Worm (Caenorhabditis elegans) whole organism, young adult: ENCODE data around the gene ZK899.3.

Experiments
- B0019.2 ChIP-seq: fragments of 200-800 bp; sonication (Bioruptor generic); conservative IDR thresholded peaks from 2 replicates; pipeline ENCODE4 v1.3.6; 2022; ENCODE audit warnings: missing genetic modification reagents, missing genetic modification characterization, missing compliant biosample characterization
- B0336.3 ChIP-seq: fragments of 200-800 bp; sonication (Bioruptor generic); IDR thresholded peaks from 2 replicates; pipeline ENCODE4 v1.3.6; 2022; ENCODE audit warnings: missing genetic modification characterization, missing compliant biosample characterization
- D2030.7 ChIP-seq: fragments of 200-800 bp; sonication (Bioruptor generic); IDR thresholded peaks from 2 replicates; pipeline ENCODE4 v1.3.6; 2022; ENCODE audit warnings: missing genetic modification reagents, missing genetic modification characterization, missing compliant biosample characterization
- F22D6.2 ChIP-seq: sonication (generic microtip); optimal IDR thresholded peaks from 2 replicates; lab custom pipeline; 2016; ENCODE audit warnings: mild to moderate bottlenecking, missing genetic modification characterization, missing compliant biosample characterization
- F55B11.4 ChIP-seq: sonication (generic microtip); optimal IDR thresholded peaks from 2 replicates; lab custom pipeline; 2016; ENCODE audit warnings: missing compliant biosample characterization, missing genetic modification characterization, borderline replicate concordance; ENCODE audit not compliant: insufficient read depth
- K11D2.4 ChIP-seq: fragments of 200-800 bp; sonication (Bioruptor generic); IDR thresholded peaks from 2 replicates; pipeline ENCODE4 v1.3.6; 2022; ENCODE audit warnings: missing genetic modification reagents, missing genetic modification characterization, missing compliant biosample characterization
- T26A5.8 ChIP-seq: sonication (generic microtip); optimal IDR thresholded peaks from 2 replicates; lab custom pipeline; 2016; ENCODE audit warnings: missing genetic modification characterization, missing compliant biosample characterization
- Y53G8AR.9 ChIP-seq: fragments of 200-800 bp; sonication (Bioruptor generic); conservative IDR thresholded peaks from 2 replicates; pipeline ENCODE4 v1.3.6; 2022; ENCODE audit warnings: missing genetic modification reagents, missing genetic modification characterization, missing compliant biosample characterization
- Y56A3A.18 ChIP-seq: fragments of 200-800 bp; sonication (Bioruptor generic); IDR thresholded peaks from 2 replicates; pipeline ENCODE4 v1.3.6; 2022; ENCODE audit warnings: missing genetic modification reagents, missing genetic modification characterization, missing compliant biosample characterization
- Y67H2A.10 ChIP-seq: fragments of 200-800 bp; sonication (Bioruptor generic); conservative IDR thresholded peaks from 2 replicates; pipeline ENCODE4 v1.3.6; 2022; ENCODE audit warnings: missing genetic modification reagents, missing genetic modification characterization, missing compliant biosample characterization
- aptf-2 ChIP-seq: fragments of 200-800 bp; sonication (Bioruptor generic); conservative IDR thresholded peaks from 2 replicates; pipeline ENCODE4 v1.3.6; 2022; ENCODE audit warnings: missing genetic modification reagents, missing genetic modification characterization, missing compliant biosample characterization
- attf-3 ChIP-seq: fragments of 200-800 bp; sonication (Bioruptor generic); conservative IDR thresholded peaks from 2 replicates; pipeline ENCODE4 v1.3.6; 2022; ENCODE audit warnings: missing genetic modification reagents, missing genetic modification characterization, missing compliant biosample characterization
- bed-1 ChIP-seq: fragments of 200-800 bp; sonication (Bioruptor generic); IDR thresholded peaks from 2 replicates; pipeline ENCODE4 v1.3.6; 2022; ENCODE audit warnings: missing genetic modification reagents, missing genetic modification characterization, missing compliant biosample characterization
- ccch-3 ChIP-seq: fragments of 200-800 bp; sonication (Bioruptor generic); optimal IDR thresholded peaks from 2 replicates; lab custom pipeline; 2018; ENCODE audit warnings: mild to moderate bottlenecking, missing genetic modification characterization, missing compliant biosample characterization
- ceh-58 ChIP-seq: fragments of 200-800 bp; sonication (Bioruptor generic); IDR thresholded peaks from 2 replicates; pipeline ENCODE4 v1.3.6; 2022; ENCODE audit warnings: missing genetic modification characterization, missing compliant biosample characterization
- ceh-79 ChIP-seq: sonication (generic microtip); optimal IDR thresholded peaks from 2 replicates; lab custom pipeline; 2017; ENCODE audit warnings: mild to moderate bottlenecking, missing genetic modification characterization, missing compliant biosample characterization
- dpl-1 ChIP-seq: fragments of 150-350 bp; optimal IDR thresholded peaks from 2 replicates; lab custom pipeline; 2014; ENCODE audit warnings: missing biosample characterization, missing genetic modification reagents, missing genetic modification characterization
- egl-44 ChIP-seq: fragments of 200-800 bp; sonication (Bioruptor generic); IDR thresholded peaks from 2 replicates; pipeline ENCODE4 v1.3.6; 2022; ENCODE audit warnings: missing genetic modification reagents, missing genetic modification characterization, missing compliant biosample characterization
- gei-17 ChIP-seq: fragments of 200-800 bp; sonication (Bioruptor generic); optimal IDR thresholded peaks from 2 replicates; lab custom pipeline; 2018; ENCODE audit warnings: mild to moderate bottlenecking, missing genetic modification characterization, missing compliant biosample characterization
- hlh-26 ChIP-seq: fragments of 200-800 bp; sonication (Bioruptor generic); conservative IDR thresholded peaks from 2 replicates; pipeline ENCODE4 v1.3.6; 2022; ENCODE audit warnings: missing genetic modification reagents, missing genetic modification characterization, missing compliant biosample characterization
- hrde-1 ChIP-seq: sonication (generic microtip); optimal IDR thresholded peaks from 2 replicates; lab custom pipeline; 2016; ENCODE audit warnings: missing genetic modification characterization, mild to moderate bottlenecking, missing compliant biosample characterization, moderate library complexity, missing genotype, missing genetic modification reagents, borderline replicate concordance
- hsf-1 ChIP-seq: fragments of 200-800 bp; sonication (Bioruptor generic); IDR thresholded peaks from 2 replicates; pipeline ENCODE4 v1.3.6; 2022; ENCODE audit warnings: missing genetic modification reagents, missing genetic modification characterization, missing compliant biosample characterization
- lin-26 ChIP-seq: fragments of 200-800 bp; sonication (Bioruptor generic); IDR thresholded peaks from 2 replicates; pipeline ENCODE4 v1.3.6; 2022; ENCODE audit warnings: missing genetic modification reagents, missing genetic modification characterization, missing compliant biosample characterization
- lir-1 ChIP-seq: fragments of 200-800 bp; sonication (Bioruptor generic); conservative IDR thresholded peaks from 2 replicates; pipeline ENCODE4 v1.3.6; 2022; ENCODE audit warnings: missing genetic modification reagents, missing genetic modification characterization, missing compliant biosample characterization
- lsy-27 ChIP-seq: sonication (generic microtip); optimal IDR thresholded peaks from 2 replicates; lab custom pipeline; 2017; ENCODE audit warnings: missing genetic modification characterization, mild to moderate bottlenecking, missing compliant biosample characterization, antibody characterized with exemption, missing genotype, borderline replicate concordance; ENCODE audit not compliant: insufficient read depth
- mcd-1 ChIP-seq: fragments of 200-800 bp; sonication (Bioruptor generic); IDR thresholded peaks from 2 replicates; pipeline ENCODE4 v1.3.6; 2022; ENCODE audit warnings: missing genetic modification reagents, missing genetic modification characterization, missing compliant biosample characterization
- nhr-179 ChIP-seq: sonication (generic microtip); optimal IDR thresholded peaks from 2 replicates; lab custom pipeline; 2016; ENCODE audit warnings: mild to moderate bottlenecking, missing genetic modification characterization, missing compliant biosample characterization
- pbrm-1 ChIP-seq: fragments of 200-800 bp; sonication (Bioruptor generic); IDR thresholded peaks from 2 replicates; pipeline ENCODE4 v1.3.6; 2022; ENCODE audit warnings: missing genetic modification reagents, missing genetic modification characterization, missing compliant biosample characterization
- rcor-1 ChIP-seq: fragments of 200-800 bp; sonication (Bioruptor generic); IDR thresholded peaks from 2 replicates; pipeline ENCODE4 v1.3.6; 2022; ENCODE audit warnings: missing genetic modification reagents, missing genetic modification characterization, missing compliant biosample characterization
- repo-1 ChIP-seq: sonication (generic microtip); optimal IDR thresholded peaks from 2 replicates; lab custom pipeline; 2017; ENCODE audit warnings: mild to moderate bottlenecking, missing genetic modification characterization, missing compliant biosample characterization
- sea-2 ChIP-seq: fragments of 200-800 bp; sonication (Bioruptor generic); IDR thresholded peaks from 2 replicates; pipeline ENCODE4 v1.3.6; 2022; ENCODE audit warnings: missing genetic modification characterization, missing compliant biosample characterization
- snpc-1.1 ChIP-seq: sonication (generic microtip); optimal IDR thresholded peaks from 2 replicates; lab custom pipeline; 2017; ENCODE audit warnings: missing genetic modification characterization, mild to moderate bottlenecking, missing compliant biosample characterization, antibody characterized with exemption, moderate library complexity, missing genotype, missing genetic modification reagents; ENCODE audit not compliant: insufficient read depth
- snpc-1.3 ChIP-seq: sonication (generic microtip); optimal IDR thresholded peaks from 2 replicates; lab custom pipeline; 2017; ENCODE audit warnings: missing genetic modification characterization, mild to moderate bottlenecking, missing compliant biosample characterization, antibody characterized with exemption, moderate library complexity, missing genotype, missing genetic modification reagents; ENCODE audit not compliant: insufficient read depth
- sptf-2 ChIP-seq: fragments of 200-800 bp; sonication (Bioruptor generic); optimal IDR thresholded peaks from 2 replicates; lab custom pipeline; 2018; ENCODE audit warnings: mild to moderate bottlenecking, missing genetic modification characterization, missing compliant biosample characterization
- tbp1 ChIP-seq: fragments of 200-800 bp; sonication (Bioruptor generic); optimal IDR thresholded peaks from 2 replicates; lab custom pipeline; 2018; ENCODE audit warnings: mild to moderate bottlenecking, missing genetic modification characterization, missing compliant biosample characterization
- tlf-1 ChIP-seq: fragments of 200-800 bp; sonication (Bioruptor generic); optimal IDR thresholded peaks from 2 replicates; lab custom pipeline; 2018; ENCODE audit warnings: mild to moderate bottlenecking, missing genetic modification characterization, missing compliant biosample characterization
- zim-3 ChIP-seq: sonication (generic microtip); optimal IDR thresholded peaks from 2 replicates; lab custom pipeline; 2017; ENCODE audit warnings: mild to moderate bottlenecking, missing genetic modification characterization, moderate library complexity, missing compliant biosample characterization
- ztf-18 ChIP-seq: sonication (generic microtip); optimal IDR thresholded peaks from 2 replicates; lab custom pipeline; 2016; ENCODE audit warnings: missing genotype, mild to moderate bottlenecking, missing genetic modification characterization, missing compliant biosample characterization
- ztf-22 ChIP-seq: fragments of 200-800 bp; sonication (Bioruptor generic); optimal IDR thresholded peaks from 2 replicates; lab custom pipeline; 2018; ENCODE audit warnings: mild to moderate bottlenecking, missing genetic modification characterization, moderate library complexity, missing compliant biosample characterization

Gene ZK899.3

DNA sequence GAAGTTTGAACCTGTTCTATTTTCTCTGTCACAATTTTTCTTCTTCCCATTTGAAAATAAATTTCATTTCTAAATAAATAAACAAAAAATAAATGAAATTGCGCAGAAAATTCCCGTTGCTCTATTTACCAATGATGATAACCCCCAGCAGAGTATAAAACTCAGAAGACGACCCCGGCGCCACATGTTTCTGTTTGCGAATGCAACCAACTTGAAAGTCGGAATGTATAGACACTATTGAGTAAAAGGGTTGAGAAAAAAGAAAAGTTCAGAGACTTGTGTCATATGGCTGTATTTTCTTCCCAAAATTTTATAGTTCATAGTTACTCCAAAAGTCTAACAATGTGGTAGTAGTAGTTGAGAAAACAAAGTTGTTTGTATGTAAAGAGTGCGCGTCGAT is 41.3 kb upstream of the ZK899.3 start:
- TF ChIP-seq Y67H2A.10 (no peak), sptf-2 (no peak), Y56A3A.18 (GFP tag; lab: Robert Waterston, UW) (no peak), snpc-1.3 (no peak), F55B11.4 (no peak), bed-1 (no peak), ztf-18 (no peak), hrde-1 (tag; lab: Kevin White, UChicago) (no peak), ceh-79 (no peak), repo-1 (no peak), mcd-1 (GFP tag; lab: Robert Waterston, UW) (no peak), egl-44 (GFP tag; lab: Robert Waterston, UW) (no peak), gei-17 (GFP tag; lab: Kevin White, UChicago) (no peak), dpl-1 (no peak), pbrm-1 (GFP tag; lab: Robert Waterston, UW) (no peak), B0019.2 (GFP tag; lab: Robert Waterston, UW) (no peak), ztf-22 (GFP tag; lab: Kevin White, UChicago) (no peak), B0336.3 (GFP tag; lab: Robert Waterston, UW) (no peak)

DNA sequence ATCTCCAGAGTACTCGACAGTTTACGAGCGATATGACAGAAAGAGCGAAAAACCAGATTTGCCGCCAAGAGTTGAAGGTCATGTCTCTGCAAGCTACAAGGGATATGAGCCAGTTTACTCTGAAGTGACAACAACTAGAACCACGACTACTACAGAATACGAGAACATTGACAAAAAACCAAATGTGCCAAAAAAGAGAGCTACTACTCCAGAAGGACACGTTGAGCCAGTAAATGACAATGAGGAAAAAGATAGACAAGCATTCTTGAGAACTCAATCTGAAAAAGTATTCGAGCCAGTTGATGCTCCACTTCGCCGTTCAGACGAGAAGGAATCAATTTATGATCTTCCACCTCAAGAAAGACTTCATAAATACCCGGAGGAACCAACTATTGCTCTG is 35.6 kb upstream of the ZK899.3 start:
- TF ChIP-seq hlh-26 (GFP tag; lab: Robert Waterston, UW) (no peak), hsf-1 (GFP tag; lab: Robert Waterston, UW) (no peak), lin-26 (GFP tag; lab: Robert Waterston, UW) (no peak), attf-3 (GFP tag; lab: Robert Waterston, UW) (no peak), repo-1 (no peak), F22D6.2 (tag; lab: Kevin White, UChicago) (no peak), lsy-27 (tag; lab: Kevin White, UChicago) (no peak), ccch-3 (GFP tag; lab: Kevin White, UChicago) (no peak), T26A5.8 (no peak), aptf-2 (no peak), snpc-1.1 (tag; lab: Kevin White, UChicago) (no peak)

ce11 chrX:9417948-9418347 is 35.0 kb upstream of the ZK899.3 start:
- TF ChIP-seq tbp1 (GFP tag; lab: Kevin White, UChicago): no peak
- TF ChIP-seq D2030.7 (GFP tag; lab: Robert Waterston, UW): no peak
- no peak for TF ChIP-seq zim-3 (tag; lab: Kevin White, UChicago)
- no peak for TF ChIP-seq pbrm-1 (GFP tag; lab: Robert Waterston, UW)
- TF ChIP-seq rcor-1 (GFP tag; lab: Robert Waterston, UW): no peak
- TF ChIP-seq tlf-1 (GFP tag; lab: Kevin White, UChicago): no peak
- TF ChIP-seq lir-1: no peak
- no peak for TF ChIP-seq nhr-179 (tag; lab: Kevin White, UChicago)
- TF ChIP-seq ceh-58 (GFP tag; lab: Robert Waterston, UW): no peak
- no peak for TF ChIP-seq sea-2 (GFP tag; lab: Robert Waterston, UW)
- no peak for TF ChIP-seq Y53G8AR.9 (GFP tag; lab: Robert Waterston, UW)
- TF ChIP-seq K11D2.4 (GFP tag; lab: Robert Waterston, UW): no peak
- no peak for TF ChIP-seq B0019.2 (GFP tag; lab: Robert Waterston, UW)
- no peak for TF ChIP-seq lin-26 (GFP tag; lab: Robert Waterston, UW)
- TF ChIP-seq attf-3 (GFP tag; lab: Robert Waterston, UW): no peak
